Worm (Caenorhabditis elegans) whole organism, L1 larva: ENCODE results near the gene F10C1.23.
"Not testable (repeated sequence)": the region's sequence is repeated elsewhere in the genome, so short reads cannot be mapped to it uniquely, and the experiment has no call there.

Source experiments
- C04F5.9 ChIP-seq: sonication (generic microtip); optimal IDR thresholded peaks from 2 replicates; lab custom pipeline; 2016; ENCODE audit warnings: missing genetic modification characterization, missing compliant biosample characterization
- C16A3.4 ChIP-seq: fragments of 150-350 bp; optimal IDR thresholded peaks from 2 replicates; lab custom pipeline; 2014; ENCODE audit warnings: missing biosample characterization, missing genetic modification characterization
- F16B12.6 ChIP-seq: fragments of 150-350 bp; optimal IDR thresholded peaks from 2 replicates; lab custom pipeline; 2014; ENCODE audit warnings: missing biosample characterization, missing genetic modification characterization
- Y116A8C.19 ChIP-seq: sonication (generic microtip); optimal IDR thresholded peaks from 2 replicates; lab custom pipeline; 2016; ENCODE audit warnings: missing compliant biosample characterization, missing genetic modification characterization, borderline replicate concordance
- blmp-1 ChIP-seq: fragments of 150-350 bp; optimal IDR thresholded peaks from 2 replicates; lab custom pipeline; 2014; ENCODE audit warnings: missing biosample characterization, missing genetic modification characterization
- ceh-63 ChIP-seq: fragments of 200-800 bp; sonication (Bioruptor generic); optimal IDR thresholded peaks from 2 replicates; lab custom pipeline; 2018; ENCODE audit warnings: mild to moderate bottlenecking, missing genetic modification characterization, missing compliant biosample characterization
- ceh-8 ChIP-seq: fragments of 200-800 bp; sonication (Bioruptor generic); optimal IDR thresholded peaks from 2 replicates; lab custom pipeline; 2018; ENCODE audit warnings: mild to moderate bottlenecking, missing genetic modification characterization, moderate library complexity, missing compliant biosample characterization
- ceh-82 ChIP-seq, 3 experiments: fragments of 150-350 bp in 1 of 3; sonication (generic microtip) in 2 of 3; optimal IDR thresholded peaks; 2 replicates each; lab custom pipeline; 2014 to 2017; ENCODE audit warnings: missing biosample characterization in 3 of 3, missing genetic modification characterization in 3 of 3
- ceh-90 ChIP-seq: sonication (generic microtip); optimal IDR thresholded peaks from 2 replicates; lab custom pipeline; 2016; ENCODE audit warnings: missing genetic modification characterization, missing compliant biosample characterization
- dsc-1 ChIP-seq: sonication (generic microtip); optimal IDR thresholded peaks from 2 replicates; lab custom pipeline; 2016; ENCODE audit warnings: mild to moderate bottlenecking, missing genetic modification characterization, missing compliant biosample characterization
- efl-1 ChIP-seq, 4 experiments: fragments of 150-350 bp; optimal IDR thresholded peaks in 3 of 4; peaks in 1 of 4; 1 replicate in 1 of 4; 2 replicates in 3 of 4; lab custom pipeline; 2014; ENCODE audit warnings: missing biosample characterization in 2 of 4, missing genetic modification characterization in 2 of 4, missing genetic modification reagents in 2 of 4
- efl-3 ChIP-seq: fragments of 200-800 bp; sonication (Bioruptor generic); optimal IDR thresholded peaks from 2 replicates; lab custom pipeline; 2018; ENCODE audit warnings: mild to moderate bottlenecking, missing genetic modification characterization, missing compliant biosample characterization
- egl-27 ChIP-seq, 2 experiments: fragments of 150-350 bp in 1 of 2; sonication (generic microtip); optimal IDR thresholded peaks; 3 replicates each; lab custom pipeline; 2017 to 2018; ENCODE audit warnings: missing biosample characterization in 2 of 2, missing genetic modification characterization in 2 of 2, missing genetic modification reagents in 2 of 2
- elt-2 ChIP-seq: sonication (generic microtip); optimal IDR thresholded peaks from 2 replicates; lab custom pipeline; 2016; ENCODE audit warnings: missing genetic modification characterization, mild to moderate bottlenecking, inconsistent platforms, missing compliant biosample characterization, missing genetic modification reagents
- ets-5 ChIP-seq: fragments of 200-800 bp; sonication (Bioruptor generic); IDR thresholded peaks from 2 replicates; pipeline ENCODE4 v1.3.6; 2022; ENCODE audit warnings: missing genetic modification characterization, missing compliant biosample characterization
- fkh-10 ChIP-seq: sonication (generic microtip); optimal IDR thresholded peaks from 2 replicates; lab custom pipeline; 2017; ENCODE audit warnings: missing biosample characterization, missing genetic modification reagents, missing genetic modification characterization
- fkh-8 ChIP-seq: sonication (generic microtip); optimal IDR thresholded peaks from 2 replicates; lab custom pipeline; 2016; ENCODE audit warnings: mild to moderate bottlenecking, missing genetic modification characterization, missing compliant biosample characterization
- hlh-17 ChIP-seq: fragments of 200-800 bp; sonication (Bioruptor generic); optimal IDR thresholded peaks from 2 replicates; lab custom pipeline; 2018; ENCODE audit warnings: missing genetic modification characterization, mild to moderate bottlenecking, missing compliant biosample characterization, moderate library complexity, borderline replicate concordance
- hlh-4 ChIP-seq: sonication (generic microtip); optimal IDR thresholded peaks from 2 replicates; lab custom pipeline; 2016; ENCODE audit warnings: mild to moderate bottlenecking, missing genetic modification characterization, missing compliant biosample characterization
- hpl-2 ChIP-seq: fragments of 150-350 bp; optimal IDR thresholded peaks from 2 replicates; lab custom pipeline; 2014; ENCODE audit warnings: missing biosample characterization, missing genetic modification reagents, missing genetic modification characterization
- irx-1 ChIP-seq: sonication (generic microtip); optimal IDR thresholded peaks from 2 replicates; lab custom pipeline; 2016; ENCODE audit warnings: missing genetic modification characterization, missing compliant biosample characterization
- isw-1 ChIP-seq: fragments of 200-800 bp; sonication (Bioruptor generic); IDR thresholded peaks from 2 replicates; pipeline ENCODE4 v1.3.6; 2022; ENCODE audit warnings: missing genetic modification characterization, missing compliant biosample characterization
- lin-14 ChIP-seq: fragments of 200-800 bp; sonication (Bioruptor generic); optimal IDR thresholded peaks from 2 replicates; lab custom pipeline; 2018; ENCODE audit warnings: mild to moderate bottlenecking, missing genetic modification characterization, moderate library complexity, missing compliant biosample characterization
- lin-35 ChIP-seq, 2 experiments: fragments of 150-350 bp; optimal IDR thresholded peaks; 2 replicates each; lab custom pipeline; 2014; ENCODE audit warnings: missing biosample characterization in 2 of 2, missing genetic modification characterization in 2 of 2, missing genetic modification reagents in 2 of 2
- mep-1 ChIP-seq: fragments of 150-350 bp; optimal IDR thresholded peaks from 2 replicates; lab custom pipeline; 2014; ENCODE audit warnings: missing biosample characterization, missing genetic modification characterization
- nhr-28 ChIP-seq: fragments of 150-350 bp; optimal IDR thresholded peaks from 2 replicates; lab custom pipeline; 2014; ENCODE audit warnings: missing biosample characterization, missing genetic modification characterization
- nhr-71 ChIP-seq: sonication (generic microtip); optimal IDR thresholded peaks from 2 replicates; lab custom pipeline; 2016; ENCODE audit warnings: mild to moderate bottlenecking, missing genetic modification characterization, moderate library complexity, missing compliant biosample characterization
- nhr-84 ChIP-seq: sonication (generic microtip); optimal IDR thresholded peaks from 2 replicates; lab custom pipeline; 2017; ENCODE audit warnings: missing biosample characterization, missing genetic modification characterization
- nhr-85 ChIP-seq: sonication (generic microtip); peaks from one replicate; lab custom pipeline; 2016; ENCODE audit warnings: missing genetic modification characterization, inconsistent platforms, missing compliant biosample characterization
- pax-3 ChIP-seq: fragments of 200-800 bp; sonication (Bioruptor generic); optimal IDR thresholded peaks from 2 replicates; lab custom pipeline; 2018; ENCODE audit warnings: mild to moderate bottlenecking, missing genetic modification characterization, moderate library complexity, missing compliant biosample characterization
- rnt-1 ChIP-seq: sonication (generic microtip); optimal IDR thresholded peaks from 2 replicates; lab custom pipeline; 2016; ENCODE audit warnings: mild to moderate bottlenecking, missing genetic modification characterization, moderate library complexity, missing compliant biosample characterization
- skn-1 ChIP-seq: fragments of 150-350 bp; optimal IDR thresholded peaks from 2 replicates; lab custom pipeline; 2014; ENCODE audit warnings: missing biosample characterization, missing genetic modification characterization
- snpc-4 ChIP-seq: fragments of 150-350 bp; optimal IDR thresholded peaks from 2 replicates; lab custom pipeline; 2014; ENCODE audit warnings: missing biosample characterization, missing genetic modification characterization
- snu-23 ChIP-seq: sonication (generic microtip); optimal IDR thresholded peaks from 2 replicates; lab custom pipeline; 2016; ENCODE audit warnings: missing genetic modification characterization, missing compliant biosample characterization
- sptf-1 ChIP-seq: fragments of 150-350 bp; optimal IDR thresholded peaks from 2 replicates; lab custom pipeline; 2014; ENCODE audit warnings: missing biosample characterization, missing genetic modification characterization
- sup-37 ChIP-seq: fragments of 200-800 bp; sonication (Bioruptor generic); optimal IDR thresholded peaks from 2 replicates; lab custom pipeline; 2018; ENCODE audit warnings: mild to moderate bottlenecking, missing genetic modification characterization, missing compliant biosample characterization
- swsn-7 ChIP-seq: sonication (generic microtip); optimal IDR thresholded peaks from 2 replicates; lab custom pipeline; 2016; ENCODE audit warnings: missing genetic modification characterization, missing compliant biosample characterization
- tbx-2 ChIP-seq: sonication (generic microtip); optimal IDR thresholded peaks from 2 replicates; lab custom pipeline; 2016; ENCODE audit warnings: missing genetic modification characterization, missing compliant biosample characterization
- tlp-1 ChIP-seq: fragments of 150-350 bp; optimal IDR thresholded peaks from 2 replicates; lab custom pipeline; 2014; ENCODE audit warnings: missing biosample characterization, missing genetic modification characterization
- unc-130 ChIP-seq: fragments of 150-350 bp; optimal IDR thresholded peaks from 2 replicates; lab custom pipeline; 2017; ENCODE audit warnings: missing biosample characterization, missing genetic modification characterization, inconsistent platforms
- unc-30 ChIP-seq: sonication (generic microtip); optimal IDR thresholded peaks from 2 replicates; lab custom pipeline; 2017; ENCODE audit warnings: missing biosample characterization, missing genetic modification characterization
- unc-62 ChIP-seq: fragments of 150-350 bp; optimal IDR thresholded peaks from 2 replicates; lab custom pipeline; 2014; ENCODE audit warnings: missing biosample characterization, missing genetic modification reagents, missing genetic modification characterization
- unc-86 ChIP-seq: sonication (generic microtip); optimal IDR thresholded peaks from 2 replicates; lab custom pipeline; 2016; ENCODE audit warnings: missing genetic modification characterization, missing compliant biosample characterization
- vab-15 ChIP-seq: sonication (generic microtip); optimal IDR thresholded peaks from 2 replicates; lab custom pipeline; 2017; ENCODE audit warnings: missing genotype, mild to moderate bottlenecking, missing genetic modification characterization, missing compliant biosample characterization
- xbp-1 ChIP-seq: sonication (generic microtip); optimal IDR thresholded peaks from 2 replicates; lab custom pipeline; 2016; ENCODE audit warnings: missing genetic modification characterization, missing compliant biosample characterization

F10C1.23 gene

ce11 chrII:5757656-5758055, at the start of gene F10C1.23, which contains the start of gene F10C1.3:
Gene F10C1.23 (plus strand): TSS chrII:5758040.
Gene F10C1.3 (minus strand): TSS chrII:5757756.
- TF ChIP-seq hpl-2 (GFP tag; lab: Kevin White, UChicago); swsn-7 (tag; lab: Kevin White, UChicago); elt-2 (tag; lab: Kevin White, UChicago): not testable (repeated sequence)

- TF ChIP-seq lin-14 (GFP tag; lab: Kevin White, UChicago), result peak; percentile 77
- TF ChIP-seq tlp-1 (tag; lab: Kevin White, UChicago), result no peak
- peak; percentile 4 for TF ChIP-seq nhr-71 (tag; lab: Kevin White, UChicago)
- no peak for TF ChIP-seq skn-1 (tag; lab: Kevin White, UChicago)
- peak; percentile 90 for TF ChIP-seq fkh-10 (GFP tag; lab: Kevin White, UChicago)
- no peak for TF ChIP-seq xbp-1 (tag; lab: Kevin White, UChicago)
- TF ChIP-seq tbx-2 (tag; lab: Kevin White, UChicago), result peak; percentile 42
- TF ChIP-seq, all 84 proteins: peak for 4
These were observed 49.7 kb upstream of the F10C1.23 start for ce11 chrII:5708154-5708553.

ce11 chrII:5710835-5711234, 47.0 kb upstream of the F10C1.23 start:
- TF ChIP-seq efl-1 (optimal IDR thresholded peaks at IDR 0.05; lab: Kevin White, UChicago) (no peak), efl-1 (GFP tag; optimal IDR thresholded peaks at IDR 0.05 in 1 of 2; lab: Kevin White, UChicago) (peak in 1 of 2 experiments; percentile 81), C16A3.4 (tag; lab: Kevin White, UChicago) (no peak), ceh-63 (no peak)

- no peak for TF ChIP-seq ceh-90
- peak; percentile 3 for TF ChIP-seq snu-23
- TF ChIP-seq, all 84 proteins: peak for 1
These were observed 45.7 kb upstream of the F10C1.23 start for ce11 chrII:5712126-5712525.

- TF ChIP-seq blmp-1 (tag; lab: Kevin White, UChicago) (peak; percentile 62), unc-62 (GFP tag; lab: Kevin White, UChicago) (no peak), irx-1 (no peak), pax-3 (no peak), Y116A8C.19 (tag; lab: Kevin White, UChicago) (no peak), unc-130 (tag; lab: Kevin White, UChicago) (peak; percentile 77), unc-30 (tag; lab: Kevin White, UChicago) (no peak), C04F5.9 (tag; lab: Kevin White, UChicago) (no peak), lin-35 (GFP tag; optimal IDR thresholded peaks at IDR 0.05; lab: Kevin White, UChicago) (peak; percentile 92 to 95), mep-1 (tag; lab: Kevin White, UChicago) (peak; percentile 80), rnt-1 (tag; lab: Kevin White, UChicago) (peak; percentile 74), tbx-2 (tag; lab: Kevin White, UChicago) (peak; percentile 57), fkh-8 (tag; lab: Kevin White, UChicago) (peak; percentile 44), dsc-1 (tag; lab: Kevin White, UChicago) (no peak), ceh-82 (tag; optimal IDR thresholded peaks at IDR 0.05; lab: Kevin White, UChicago) (peak in 2 of 3 experiments; percentile 32 to 69), ets-5 (GFP tag; lab: Robert Waterston, UW) (no peak), efl-3 (GFP tag; lab: Kevin White, UChicago) (no peak), nhr-85 (tag; lab: Kevin White, UChicago) (peak; percentile 72), unc-86 (tag; lab: Kevin White, UChicago) (peak; percentile 29), hlh-4 (tag; lab: Kevin White, UChicago) (no peak), nhr-28 (no peak), egl-27 (tag; optimal IDR thresholded peaks at IDR 0.05; lab: Kevin White, UChicago) (no peak), ceh-63 (no peak), skn-1 (tag; lab: Kevin White, UChicago) (peak; percentile 58), tlp-1 (tag; lab: Kevin White, UChicago) (no peak), F16B12.6 (tag; lab: Kevin White, UChicago) (peak; percentile 57), snpc-4 (tag; lab: Kevin White, UChicago) (peak; percentile 45), isw-1 (GFP tag; lab: Robert Waterston, UW) (peak; percentile 50), vab-15 (tag; lab: Kevin White, UChicago) (no peak), sup-37 (GFP tag; lab: Kevin White, UChicago) (no peak), ceh-8 (no peak), sptf-1 (tag; lab: Kevin White, UChicago) (no peak), hlh-17 (GFP tag; lab: Kevin White, UChicago) (no peak), nhr-84 (no peak)
These were observed 43.0 kb upstream of the F10C1.23 start, which contains the start of the genes tiar-1 and lelo-4 for ce11 chrII:5714807-5715206. Gene tiar-1 (minus strand): TSS chrII:5714823. Gene lelo-4 (plus strand): TSS chrII:5714924.
